Worm (Caenorhabditis elegans) whole organism, young adult: ENCODE data around the gene srh-44.

Experiments
- B0035.1 ChIP-seq: sonication (generic microtip); optimal IDR thresholded peaks from 2 replicates; lab custom pipeline; 2016; ENCODE audit warnings: missing genetic modification characterization, mild to moderate bottlenecking, missing compliant biosample characterization, missing genotype, missing genetic modification reagents
- B0261.1 ChIP-seq: sonication (generic microtip); optimal IDR thresholded peaks from 2 replicates; lab custom pipeline; 2016; ENCODE audit warnings: mild to moderate bottlenecking, missing genetic modification characterization, moderate library complexity, missing compliant biosample characterization
- C06A6.2 ChIP-seq: fragments of 200-800 bp; sonication (Bioruptor generic); conservative IDR thresholded peaks from 2 replicates; pipeline ENCODE4 v1.3.6; 2022; ENCODE audit warnings: missing genetic modification characterization, missing compliant biosample characterization
- D2030.7 ChIP-seq: fragments of 200-800 bp; sonication (Bioruptor generic); IDR thresholded peaks from 2 replicates; pipeline ENCODE4 v1.3.6; 2022; ENCODE audit warnings: missing genetic modification reagents, missing genetic modification characterization, missing compliant biosample characterization
- F10E7.11 ChIP-seq: sonication (generic microtip); optimal IDR thresholded peaks from 2 replicates; lab custom pipeline; 2017; ENCODE audit warnings: mild to moderate bottlenecking, missing genetic modification characterization, moderate library complexity, missing compliant biosample characterization
- F33H1.4 ChIP-seq: fragments of 200-800 bp; sonication (Bioruptor generic); IDR thresholded peaks from 2 replicates; pipeline ENCODE4 v1.3.6; 2022; ENCODE audit warnings: missing genetic modification reagents, missing genetic modification characterization, missing compliant biosample characterization
- F57C9.4 ChIP-seq: sonication (generic microtip); optimal IDR thresholded peaks from 2 replicates; lab custom pipeline; 2017; ENCODE audit warnings: mild to moderate bottlenecking, missing genetic modification characterization, missing compliant biosample characterization
- K11D2.4 ChIP-seq: fragments of 200-800 bp; sonication (Bioruptor generic); IDR thresholded peaks from 2 replicates; pipeline ENCODE4 v1.3.6; 2022; ENCODE audit warnings: missing genetic modification reagents, missing genetic modification characterization, missing compliant biosample characterization
- Y53G8AR.9 ChIP-seq: fragments of 200-800 bp; sonication (Bioruptor generic); conservative IDR thresholded peaks from 2 replicates; pipeline ENCODE4 v1.3.6; 2022; ENCODE audit warnings: missing genetic modification reagents, missing genetic modification characterization, missing compliant biosample characterization
- Y67H2A.10 ChIP-seq: fragments of 200-800 bp; sonication (Bioruptor generic); conservative IDR thresholded peaks from 2 replicates; pipeline ENCODE4 v1.3.6; 2022; ENCODE audit warnings: missing genetic modification reagents, missing genetic modification characterization, missing compliant biosample characterization
- ZK185.1 ChIP-seq: sonication (generic microtip); optimal IDR thresholded peaks from 2 replicates; lab custom pipeline; 2016; ENCODE audit warnings: mild to moderate bottlenecking, missing genetic modification characterization, missing compliant biosample characterization; ENCODE audit not compliant: poor library complexity, severe bottlenecking
- akir-1 ChIP-seq: fragments of 200-800 bp; sonication (Bioruptor generic); optimal IDR thresholded peaks from 2 replicates; lab custom pipeline; 2018; ENCODE audit warnings: mild to moderate bottlenecking, missing genetic modification characterization, moderate library complexity, missing compliant biosample characterization
- aptf-2 ChIP-seq: fragments of 200-800 bp; sonication (Bioruptor generic); conservative IDR thresholded peaks from 2 replicates; pipeline ENCODE4 v1.3.6; 2022; ENCODE audit warnings: missing genetic modification reagents, missing genetic modification characterization, missing compliant biosample characterization
- attf-5 ChIP-seq: fragments of 200-800 bp; sonication (Bioruptor generic); optimal IDR thresholded peaks from 2 replicates; lab custom pipeline; 2018; ENCODE audit warnings: mild to moderate bottlenecking, missing genetic modification characterization, missing compliant biosample characterization
- attf-6 ChIP-seq: fragments of 200-800 bp; sonication (Bioruptor generic); IDR thresholded peaks from 2 replicates; pipeline ENCODE4 v1.3.6; 2022; ENCODE audit warnings: missing genetic modification reagents, missing genetic modification characterization, missing compliant biosample characterization
- bed-1 ChIP-seq: fragments of 200-800 bp; sonication (Bioruptor generic); IDR thresholded peaks from 2 replicates; pipeline ENCODE4 v1.3.6; 2022; ENCODE audit warnings: missing genetic modification reagents, missing genetic modification characterization, missing compliant biosample characterization
- bed-2 ChIP-seq: fragments of 200-800 bp; sonication (Bioruptor generic); IDR thresholded peaks from 2 replicates; pipeline ENCODE4 v1.3.6; 2022; ENCODE audit warnings: missing genetic modification reagents, missing genetic modification characterization, missing compliant biosample characterization
- ccch-3 ChIP-seq: fragments of 200-800 bp; sonication (Bioruptor generic); optimal IDR thresholded peaks from 2 replicates; lab custom pipeline; 2018; ENCODE audit warnings: mild to moderate bottlenecking, missing genetic modification characterization, missing compliant biosample characterization
- ceh-79 ChIP-seq: sonication (generic microtip); optimal IDR thresholded peaks from 2 replicates; lab custom pipeline; 2017; ENCODE audit warnings: mild to moderate bottlenecking, missing genetic modification characterization, missing compliant biosample characterization
- chd-7 ChIP-seq: sonication (generic microtip); optimal IDR thresholded peaks from 2 replicates; lab custom pipeline; 2016; ENCODE audit warnings: mild to moderate bottlenecking, missing genetic modification characterization, moderate library complexity, missing compliant biosample characterization
- efl-1 ChIP-seq: fragments of 150-350 bp; optimal IDR thresholded peaks from 2 replicates; lab custom pipeline; 2014; ENCODE audit warnings: missing biosample characterization, missing genetic modification reagents, missing genetic modification characterization
- egl-44 ChIP-seq: fragments of 200-800 bp; sonication (Bioruptor generic); IDR thresholded peaks from 2 replicates; pipeline ENCODE4 v1.3.6; 2022; ENCODE audit warnings: missing genetic modification reagents, missing genetic modification characterization, missing compliant biosample characterization
- ekl-4 ChIP-seq: fragments of 200-800 bp; sonication (Bioruptor generic); IDR thresholded peaks from 2 replicates; pipeline ENCODE4 v1.3.6; 2022; ENCODE audit warnings: missing genetic modification reagents, missing genetic modification characterization, missing compliant biosample characterization
- fkh-3 ChIP-seq: sonication (generic microtip); optimal IDR thresholded peaks from 2 replicates; lab custom pipeline; 2016; ENCODE audit warnings: mild to moderate bottlenecking, missing genetic modification characterization, missing compliant biosample characterization
- gei-17 ChIP-seq: fragments of 200-800 bp; sonication (Bioruptor generic); optimal IDR thresholded peaks from 2 replicates; lab custom pipeline; 2018; ENCODE audit warnings: mild to moderate bottlenecking, missing genetic modification characterization, missing compliant biosample characterization
- hmg-1.2 ChIP-seq: fragments of 200-800 bp; sonication (Bioruptor generic); IDR thresholded peaks from 2 replicates; pipeline ENCODE4 v1.3.6; 2022; ENCODE audit warnings: missing genetic modification reagents, missing genetic modification characterization, missing compliant biosample characterization
- hrde-1 ChIP-seq: sonication (generic microtip); optimal IDR thresholded peaks from 2 replicates; lab custom pipeline; 2016; ENCODE audit warnings: missing genetic modification characterization, mild to moderate bottlenecking, missing compliant biosample characterization, moderate library complexity, missing genotype, missing genetic modification reagents, borderline replicate concordance
- let-607 ChIP-seq, 2 experiments: fragments of 200-800 bp in 1 of 2; sonication (Bioruptor generic) in 1 of 2; sonication (generic microtip) in 1 of 2; optimal IDR thresholded peaks; 2 replicates each; lab custom pipeline; 2016 to 2018; ENCODE audit warnings: mild to moderate bottlenecking in 2 of 2, missing compliant biosample characterization in 2 of 2, missing genetic modification characterization in 2 of 2, moderate library complexity in 2 of 2, missing genotype in 1 of 2
- lin-35 ChIP-seq, 3 experiments: fragments of 150-350 bp in 2 of 3; sonication (generic microtip) in 1 of 3; optimal IDR thresholded peaks; 2 replicates each; lab custom pipeline; 2014 to 2018; ENCODE audit warnings: missing biosample characterization in 3 of 3, missing genetic modification characterization in 3 of 3, missing genetic modification reagents in 3 of 3
- lsl-1 ChIP-seq: fragments of 200-800 bp; sonication (Bioruptor generic); optimal IDR thresholded peaks from 2 replicates; lab custom pipeline; 2018; ENCODE audit warnings: mild to moderate bottlenecking, missing genetic modification characterization, moderate library complexity, missing compliant biosample characterization
- nhr-179 ChIP-seq: sonication (generic microtip); optimal IDR thresholded peaks from 2 replicates; lab custom pipeline; 2016; ENCODE audit warnings: mild to moderate bottlenecking, missing genetic modification characterization, missing compliant biosample characterization
- rcor-1 ChIP-seq: fragments of 200-800 bp; sonication (Bioruptor generic); IDR thresholded peaks from 2 replicates; pipeline ENCODE4 v1.3.6; 2022; ENCODE audit warnings: missing genetic modification reagents, missing genetic modification characterization, missing compliant biosample characterization
- sdz-38 ChIP-seq: sonication (generic microtip); optimal IDR thresholded peaks from 2 replicates; lab custom pipeline; 2016; ENCODE audit warnings: missing genotype, missing genetic modification characterization, missing compliant biosample characterization
- sea-2 ChIP-seq: fragments of 200-800 bp; sonication (Bioruptor generic); IDR thresholded peaks from 2 replicates; pipeline ENCODE4 v1.3.6; 2022; ENCODE audit warnings: missing genetic modification characterization, missing compliant biosample characterization
- snpc-3.4 ChIP-seq: sonication (generic microtip); optimal IDR thresholded peaks from 2 replicates; lab custom pipeline; 2017; ENCODE audit warnings: missing genetic modification characterization, mild to moderate bottlenecking, missing compliant biosample characterization, antibody characterized with exemption, moderate library complexity, missing genotype, missing genetic modification reagents
- tbx-9 ChIP-seq: sonication (generic microtip); optimal IDR thresholded peaks from 2 replicates; lab custom pipeline; 2016; ENCODE audit warnings: borderline replicate concordance, missing genetic modification characterization, inconsistent platforms, missing compliant biosample characterization
- tlf-1 ChIP-seq: fragments of 200-800 bp; sonication (Bioruptor generic); optimal IDR thresholded peaks from 2 replicates; lab custom pipeline; 2018; ENCODE audit warnings: mild to moderate bottlenecking, missing genetic modification characterization, missing compliant biosample characterization
- unc-62 ChIP-seq: fragments of 150-350 bp; optimal IDR thresholded peaks from 2 replicates; lab custom pipeline; 2014; ENCODE audit warnings: missing biosample characterization, missing genetic modification reagents, missing genetic modification characterization
- zfh-2 ChIP-seq: fragments of 200-800 bp; sonication (Bioruptor generic); conservative IDR thresholded peaks from 2 replicates; pipeline ENCODE4 v1.3.6; 2022; ENCODE audit warnings: missing genetic modification reagents, missing genetic modification characterization, missing compliant biosample characterization

The srh-44 gene

ce11 chrII:11484600-11484999, 30.3 kb upstream of the srh-44 start (continued):
- peak; percentile 79 for TF ChIP-seq attf-6
- TF ChIP-seq fkh-3 (tag; lab: Kevin White, UChicago), result peak; percentile 97
- TF ChIP-seq lsl-1 (GFP tag; lab: Kevin White, UChicago), result peak; percentile 82
- TF ChIP-seq sdz-38, result no peak
- TF ChIP-seq nhr-179 (tag; lab: Kevin White, UChicago), result peak; percentile 75
- TF ChIP-seq unc-62 (GFP tag; lab: Kevin White, UChicago), result no peak
- peak; percentile 26 for TF ChIP-seq tbx-9 (tag; lab: Kevin White, UChicago)
- peak; percentile 67 to 78 for TF ChIP-seq let-607 (tag; optimal IDR thresholded peaks at IDR 0.05; lab: Kevin White, UChicago)
- peak; percentile 72 for TF ChIP-seq K11D2.4 (GFP tag; lab: Robert Waterston, UW)
- TF ChIP-seq ccch-3, result peak; percentile 67
- peak; percentile 93 for TF ChIP-seq snpc-3.4
- peak; percentile 63 for TF ChIP-seq F33H1.4
- TF ChIP-seq F10E7.11 (tag; lab: Kevin White, UChicago), result peak; percentile 92
- peak; percentile 83; the same call in 1 of the 2 replicates for TF ChIP-seq Y53G8AR.9
- TF ChIP-seq attf-5 (GFP tag; lab: Kevin White, UChicago), result peak; percentile 91
- peak; percentile 76 for TF ChIP-seq tlf-1 (GFP tag; lab: Kevin White, UChicago)
- TF ChIP-seq egl-44 (GFP tag; lab: Robert Waterston, UW), result peak; percentile 97
- peak; percentile 83 for TF ChIP-seq zfh-2
- TF ChIP-seq C06A6.2 (GFP tag; lab: Robert Waterston, UW), result peak; percentile 57
- TF ChIP-seq bed-2 (GFP tag; lab: Robert Waterston, UW), result no peak
- peak; percentile 98 for TF ChIP-seq B0261.1
- TF ChIP-seq rcor-1, result peak; percentile 88
- peak; percentile 95 for TF ChIP-seq ZK185.1 (tag; lab: Kevin White, UChicago)
- TF ChIP-seq gei-17 (GFP tag; lab: Kevin White, UChicago), result peak; percentile 47
- peak; percentile 90 for TF ChIP-seq D2030.7 (GFP tag; lab: Robert Waterston, UW)
- peak; percentile 93 for TF ChIP-seq chd-7 (tag; lab: Kevin White, UChicago)
- peak; percentile 76 for TF ChIP-seq B0035.1 (tag; lab: Kevin White, UChicago)
- TF ChIP-seq bed-1 (GFP tag; lab: Robert Waterston, UW), result peak; percentile 87; the same call in 1 of the 2 replicates
- TF ChIP-seq F57C9.4 (tag; lab: Kevin White, UChicago), result peak; percentile 72
- peak; percentile 91 for TF ChIP-seq ceh-79 (tag; lab: Kevin White, UChicago)
- peak; percentile 92 for TF ChIP-seq ekl-4 (GFP tag; lab: Robert Waterston, UW)
- TF ChIP-seq Y67H2A.10 (GFP tag; lab: Robert Waterston, UW), result 0 out of 2 replicates have a peak, but pooled peaks have one; percentile 50
- TF ChIP-seq akir-1 (GFP tag; lab: Kevin White, UChicago), result peak; percentile 66
- TF ChIP-seq efl-1 (GFP tag; lab: Kevin White, UChicago), result peak; percentile 25
- TF ChIP-seq lin-35 (GFP tag; optimal IDR thresholded peaks at IDR 0.05; lab: Kevin White, UChicago), result peak in 1 of 3 experiments; percentile 78
- TF ChIP-seq hrde-1 (tag; lab: Kevin White, UChicago), result peak; percentile 77
- peak; percentile 85 for TF ChIP-seq hmg-1.2
- TF ChIP-seq sea-2 (GFP tag; lab: Robert Waterston, UW), result peak; percentile 86
- 0 out of 2 replicates have a peak, but pooled peaks have one; percentile 58 for TF ChIP-seq aptf-2
